Fruit fly (Drosophila melanogaster) ovary, adult (tissue): ENCODE measurements around the gene djl.

Source experiments
- CG17801 ChIP-seq: fragments of 200-800 bp; optimal IDR thresholded peaks from 2 replicates; lab custom pipeline; 2019; ENCODE audit warnings: missing biosample characterization, mild to moderate bottlenecking, missing genetic modification characterization, moderate library complexity; ENCODE audit not compliant: partially characterized antibody

The djl gene

dm6 chr3R:7060467-7060866 is at the start of gene djl:
Gene djl (plus strand): TSS chr3R:7060767.
- no peak for TF ChIP-seq CG17801 (GFP tag; lab: Kevin White, UChicago)

- no peak for TF ChIP-seq CG17801 (GFP tag; lab: Kevin White, UChicago)
Observed at dm6 chr3R:7011031-7011565, 49.5 kb upstream of the djl start.

dm6 chr3R:7024574-7024973 is 36.0 kb upstream of the djl start:
- no peak for TF ChIP-seq CG17801 (GFP tag; lab: Kevin White, UChicago)

- no peak for TF ChIP-seq CG17801 (GFP tag; lab: Kevin White, UChicago)
Observed at dm6 chr3R:7025241-7025640, 35.3 kb upstream of the djl start.

dm6 chr3R:7028554-7028953 is 32.0 kb upstream of the djl start:
- TF ChIP-seq CG17801 (GFP tag; lab: Kevin White, UChicago): no peak

- TF ChIP-seq CG17801 (GFP tag; lab: Kevin White, UChicago): no peak
Observed at dm6 chr3R:7029434-7029833, 31.1 kb upstream of the djl start.

dm6 chr3R:7031553-7031952 is 29.0 kb upstream of the djl start:
- TF ChIP-seq CG17801 (GFP tag; lab: Kevin White, UChicago): no peak

dm6 chr3R:7033707-7034106 is 26.9 kb upstream of the djl start:
- no peak for TF ChIP-seq CG17801 (GFP tag; lab: Kevin White, UChicago)

dm6 chr3R:7034440-7034839 is 26.1 kb upstream of the djl start:
- TF ChIP-seq CG17801 (GFP tag; lab: Kevin White, UChicago): no peak

dm6 chr3R:7035703-7036266 is 24.8 kb upstream of the djl start:
- TF ChIP-seq CG17801 (GFP tag; lab: Kevin White, UChicago): no peak

- TF ChIP-seq CG17801 (GFP tag; lab: Kevin White, UChicago): no peak
Observed at dm6 chr3R:7037250-7037802, 23.2 kb upstream of the djl start.

- TF ChIP-seq CG17801 (GFP tag; lab: Kevin White, UChicago): no peak
Observed at dm6 chr3R:7040894-7041293, 19.7 kb upstream of the djl start.

dm6 chr3R:7044016-7044415 is 16.6 kb upstream of the djl start:
- TF ChIP-seq CG17801 (GFP tag; lab: Kevin White, UChicago): no peak

- TF ChIP-seq CG17801 (GFP tag; lab: Kevin White, UChicago): no peak
Observed at dm6 chr3R:7052242-7052641, 8.3 kb upstream of the djl start, which contains the start of gene Sodh1. Gene Sodh1 (plus strand): TSS chr3R:7052335.

- no peak for TF ChIP-seq CG17801 (GFP tag; lab: Kevin White, UChicago)
Observed at dm6 chr3R:7054286-7054685, 6.3 kb upstream of the djl start, which contains the start of gene CG1979. Gene CG1979 (plus strand): TSS chr3R:7054586.

dm6 chr3R:7058017-7058416 is 2.5 kb upstream of the djl start:
- no peak for TF ChIP-seq CG17801 (GFP tag; lab: Kevin White, UChicago)
